Worm (Caenorhabditis elegans): ENCODE data around the gene sek-4.
A peak's percentile ranks its signal among the peaks of the same experiment; 100 is the strongest.

ce11 chrX:5365437-5365836, 9.4 kb upstream of the sek-4 start, which contains the start of gene F35C8.5:
- TF ChIP-seq blmp-1 (tag; optimal IDR thresholded peaks at IDR 0.05) (no peak), elt-2 (tag; optimal IDR thresholded peaks at IDR 0.05) (peak; percentile 30), mdl-1 (tag; optimal IDR thresholded peaks at IDR 0.05) (no peak), snpc-4 (tag; optimal IDR thresholded peaks at IDR 0.05) (no peak), nhr-76 (tag; optimal IDR thresholded peaks at IDR 0.05) (no peak), lin-35 (GFP tag; optimal IDR thresholded peaks at IDR 0.05) (peak in 1 of 2 experiments; percentile 8), ces-1 (GFP tag; optimal IDR thresholded peaks at IDR 0.05) (no peak), fkh-8 (tag; optimal IDR thresholded peaks at IDR 0.05) (no peak), mep-1 (tag; optimal IDR thresholded peaks at IDR 0.05) (no peak), ceh-82 (tag; optimal IDR thresholded peaks at IDR 0.05) (no peak), unc-86 (tag; optimal IDR thresholded peaks at IDR 0.05) (no peak)
